Worm (Caenorhabditis elegans): Measurements from ENCODE around the gene hlh-29.

Gene hlh-29

DNA sequence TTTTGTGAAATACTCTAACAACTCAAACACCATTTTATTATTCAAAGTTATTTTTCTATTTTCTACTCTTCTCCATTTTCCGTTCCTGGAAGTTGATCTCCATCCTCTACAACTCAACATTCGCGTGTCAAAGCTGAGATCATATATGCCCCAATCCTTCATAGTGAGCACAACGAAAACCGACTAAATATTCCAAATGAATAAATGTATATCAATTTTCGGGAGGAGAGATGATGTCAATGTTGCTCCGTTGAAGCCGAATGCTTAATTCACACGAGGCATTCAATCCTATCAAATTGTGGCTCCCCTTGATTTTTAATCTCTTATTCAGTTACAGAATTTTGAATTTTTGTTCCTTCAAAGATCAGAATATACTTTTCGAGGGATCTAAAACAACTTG is 32.0 kb downstream of the hlh-29 start:
- no peak for TF ChIP-seq F22D6.2 (tag; optimal IDR thresholded peaks at IDR 0.05)
- TF ChIP-seq lsy-27 (tag; optimal IDR thresholded peaks at IDR 0.05; ENCODE audit: borderline replicate concordance, insufficient read depth): no peak
- TF ChIP-seq madf-3 (GFP tag; IDR thresholded peaks at IDR 0.05): 0 out of 2 replicates have a peak, but pooled peaks have one; percentile 8

DNA sequence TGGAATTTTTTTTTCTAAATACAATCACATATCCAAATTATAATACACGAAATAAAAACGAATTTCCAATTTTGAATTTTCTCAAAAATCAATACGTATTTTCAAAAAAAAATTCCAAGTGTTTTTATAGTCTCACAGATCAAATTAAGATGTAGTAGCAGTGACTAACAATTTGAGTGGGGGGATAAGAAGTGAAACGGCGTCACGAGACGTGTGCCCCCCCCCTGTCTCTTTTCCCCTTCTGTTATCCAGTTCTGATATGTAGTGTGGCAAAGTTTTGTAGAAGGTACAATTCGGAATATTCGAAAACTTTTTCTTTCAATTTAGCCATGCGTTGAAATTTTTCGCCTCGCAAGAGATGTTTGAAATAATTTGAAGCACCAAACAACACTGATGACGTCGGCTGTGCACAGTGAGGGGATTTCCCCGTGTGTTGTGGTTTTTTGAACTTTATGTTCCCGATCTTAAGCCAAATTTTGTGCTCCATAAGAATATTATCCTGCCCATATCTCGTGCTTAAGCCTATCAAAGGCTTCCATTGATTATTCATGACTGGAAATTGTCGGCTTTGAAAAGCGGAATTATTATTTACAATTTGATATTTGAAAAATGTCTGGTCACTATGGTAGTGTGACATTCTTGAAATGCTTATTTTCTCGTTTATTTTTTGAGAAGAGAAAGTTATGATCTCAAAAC is 33.1 kb downstream of the hlh-29 start:
- TF ChIP-seq akir-1 (GFP tag; optimal IDR thresholded peaks at IDR 0.05) (no peak), lsl-1 (GFP tag; optimal IDR thresholded peaks at IDR 0.05) (no peak), F57A8.1 (GFP tag; optimal IDR thresholded peaks at IDR 0.05) (no peak), hrde-1 (tag; optimal IDR thresholded peaks at IDR 0.05; ENCODE audit: borderline replicate concordance) (no peak), mcd-1 (GFP tag; IDR thresholded peaks at IDR 0.05) (no peak), pha-4 (tag; optimal IDR thresholded peaks at IDR 0.05) (no peak), F37B4.10 (GFP tag; IDR thresholded peaks at IDR 0.05) (no peak), nhr-120 (GFP tag; IDR thresholded peaks at IDR 0.05) (no peak), sea-2 (GFP tag; IDR thresholded peaks at IDR 0.05) (no peak), rcor-1 (GFP tag; IDR thresholded peaks at IDR 0.05) (no peak), somi-1 (GFP tag; optimal IDR thresholded peaks at IDR 0.05) (no peak), lin-26 (GFP tag; IDR thresholded peaks at IDR 0.05) (no peak)

DNA sequence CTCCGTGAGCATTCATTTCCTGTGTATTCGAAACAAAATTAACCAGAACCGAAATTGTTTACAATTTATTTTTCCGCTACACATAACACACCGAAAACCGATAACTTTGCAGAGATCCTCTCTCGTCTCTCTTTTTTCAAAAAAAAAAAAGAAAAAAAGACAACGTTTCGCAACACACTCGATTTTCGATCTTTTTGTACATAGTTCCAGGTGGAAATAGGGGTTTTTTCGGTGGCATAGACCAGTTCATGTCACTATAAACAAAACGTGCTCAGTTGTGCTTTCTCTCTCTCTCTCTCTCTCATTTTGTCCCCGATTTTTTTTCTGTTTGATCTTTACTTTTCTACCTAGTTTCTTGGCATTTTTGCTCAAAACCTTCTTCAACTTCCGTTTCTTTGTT is 34.0 kb downstream of the hlh-29 start:
- TF ChIP-seq C17E4.6 (GFP tag; IDR thresholded peaks at IDR 0.05) (no peak), cebp-1 (GFP tag; IDR thresholded peaks at IDR 0.05) (0 out of 2 replicates have a peak, but pooled peaks have one; percentile 13), cebp-1 (tag; optimal IDR thresholded peaks at IDR 0.05) (peak; percentile 74), pha-4 (tag; optimal IDR thresholded peaks at IDR 0.05) (peak; percentile 41)

DNA sequence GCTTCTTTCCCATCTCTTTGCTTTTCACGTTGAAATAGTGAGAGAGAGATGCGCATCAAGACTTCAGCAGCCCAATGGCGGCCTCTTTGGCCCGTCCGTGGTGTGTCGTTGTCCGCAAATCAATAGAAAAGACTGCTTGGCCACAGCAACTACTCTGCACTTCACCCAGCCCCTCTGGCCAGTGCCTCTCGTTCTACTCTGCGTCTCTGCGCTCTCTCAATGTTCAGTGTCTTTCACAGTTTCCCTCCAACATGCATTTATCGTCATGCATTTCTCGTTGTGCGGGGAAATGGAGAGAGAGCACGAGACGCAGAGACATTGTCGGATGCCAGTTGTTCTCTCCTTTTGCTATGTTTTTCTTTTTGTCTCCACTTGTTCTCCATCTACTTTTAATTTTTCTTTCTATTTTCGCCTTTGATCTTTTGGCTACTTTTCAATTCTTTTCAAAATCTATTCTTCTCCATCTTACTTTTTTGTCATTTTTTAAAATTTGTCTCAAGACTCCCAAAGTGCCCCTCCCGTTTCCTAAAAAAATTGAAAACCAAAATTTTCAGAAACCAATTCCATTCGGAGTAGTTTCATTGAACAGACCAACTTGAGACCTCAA is 34.8 kb downstream of the hlh-29 start, which contains the start of gene nhr-1:
TSS of gene nhr-1 (plus strand) at position 557 of the 607 bp plus-strand sequence.
- TF ChIP-seq unc-130 (GFP tag; optimal IDR thresholded peaks at IDR 0.05) (no peak), ceh-79 (tag; optimal IDR thresholded peaks at IDR 0.05) (no peak), tlf-1 (GFP tag; optimal IDR thresholded peaks at IDR 0.05) (no peak), attf-3 (GFP tag; conservative IDR thresholded peaks at IDR 0.05) (no peak), sptf-2 (GFP tag; optimal IDR thresholded peaks at IDR 0.05) (peak; percentile 28), hsf-1 (GFP tag; IDR thresholded peaks at IDR 0.05) (0 out of 2 replicates have a peak, but pooled peaks have one; percentile 12), zim-3 (tag; optimal IDR thresholded peaks at IDR 0.05) (no peak), madf-8 (GFP tag; conservative IDR thresholded peaks at IDR 0.05) (no peak), nfya-2 (GFP tag; IDR thresholded peaks at IDR 0.05) (no peak), dox-1 (GFP tag; IDR thresholded peaks at IDR 0.05) (peak; percentile 86), snpc-1.1 (tag; optimal IDR thresholded peaks at IDR 0.05; ENCODE audit: insufficient read depth) (no peak), F37B4.10 (GFP tag; IDR thresholded peaks at IDR 0.05) (no peak), lsl-1 (GFP tag; optimal IDR thresholded peaks at IDR 0.05) (no peak), die-1 (tag; optimal IDR thresholded peaks at IDR 0.05) (peak; percentile 40), lin-35 (GFP tag; optimal IDR thresholded peaks at IDR 0.05) (peak in 1 of 3 experiments; percentile 57), madf-6 (GFP tag; IDR thresholded peaks at IDR 0.05) (no peak), snpc-1.3 (tag; optimal IDR thresholded peaks at IDR 0.05; ENCODE audit: insufficient read depth) (no peak), efl-1 (GFP tag; optimal IDR thresholded peaks at IDR 0.05) (no peak), bed-2 (GFP tag; IDR thresholded peaks at IDR 0.05) (no peak), Y53F4B.3 (GFP tag; IDR thresholded peaks at IDR 0.05) (no peak), ztf-3 (GFP tag; optimal IDR thresholded peaks at IDR 0.05) (no peak), hmg-20 (GFP tag; IDR thresholded peaks at IDR 0.05) (no peak), hmg-1.2 (GFP tag; IDR thresholded peaks at IDR 0.05) (peak; percentile 86), nhr-179 (tag; optimal IDR thresholded peaks at IDR 0.05) (no peak), akir-1 (GFP tag; optimal IDR thresholded peaks at IDR 0.05) (no peak), B0035.1 (tag; optimal IDR thresholded peaks at IDR 0.05) (no peak), lin-40 (tag; optimal IDR thresholded peaks at IDR 0.05) (peak; percentile 87)

All from whole organism, young adult.